Fruit fly (Drosophila melanogaster): ENCODE results near the gene GstT3.
A peak's percentile ranks its signal among the peaks of the same experiment; 100 is the strongest.

GstT3 gene

dm6 chrX:20423747-20424165, 43.5 kb upstream of the GstT3 start, which contains the start of the genes Pp4-19C and cactin (continued):
- TF ChIP-seq inv (GFP tag; IDR thresholded peaks at IDR 0.05; ENCODE audit: partially characterized antibody) (peak; percentile 84), CG2202 (tag; optimal IDR thresholded peaks at IDR 0.05) (no peak), exex (tag; optimal IDR thresholded peaks at IDR 0.05) (no peak), zen (tag; optimal IDR thresholded peaks at IDR 0.05) (peak; percentile 53), twi (tag; optimal IDR thresholded peaks at IDR 0.05) (no peak), CG43689 (GFP tag; IDR thresholded peaks at IDR 0.05) (no peak), vnd (GFP tag; IDR thresholded peaks at IDR 0.05; ENCODE audit: partially characterized antibody) (peak; percentile 90), crol (GFP tag; IDR thresholded peaks at IDR 0.05) (no peak), CG11696 (GFP tag; IDR thresholded peaks at IDR 0.05) (no peak), GATAe (GFP tag; conservative IDR thresholded peaks at IDR 0.05) (no peak), CG30020 (tag; optimal IDR thresholded peaks at IDR 0.05) (peak; percentile 69), Jarid2 (GFP tag; optimal IDR thresholded peaks at IDR 0.05) (no peak), CG14965 (GFP tag; optimal IDR thresholded peaks at IDR 0.05; ENCODE audit: borderline replicate concordance) (no peak), jumu (GFP tag; optimal IDR thresholded peaks at IDR 0.05) (peak; percentile 7), CG17186 (GFP tag; optimal IDR thresholded peaks at IDR 0.05) (peak; percentile 34), CG13424 (tag; optimal IDR thresholded peaks at IDR 0.05) (peak; percentile 7), onecut (GFP tag; IDR thresholded peaks at IDR 0.05) (no peak), prd (optimal IDR thresholded peaks at IDR 0.05) (no peak), prd (GFP tag; IDR thresholded peaks at IDR 0.05) (peak; percentile 40; the same call in 1 of the 3 replicates), CG7271 (tag; optimal IDR thresholded peaks at IDR 0.05) (no peak), crp (GFP tag; optimal IDR thresholded peaks at IDR 0.05) (peak in 1 of 2 experiments; percentile 51), lmd (GFP tag; IDR thresholded peaks at IDR 0.05) (peak; percentile 19; the same call in 1 of the 2 replicates), Nf-YB (GFP tag; optimal IDR thresholded peaks at IDR 0.05) (peak; percentile 48), Lhr (GFP tag; optimal IDR thresholded peaks at IDR 0.05) (no peak), CG10979 (tag; optimal IDR thresholded peaks at IDR 0.05) (no peak), CG6765 (GFP tag; optimal IDR thresholded peaks at IDR 0.05) (no peak), tup (GFP tag; optimal IDR thresholded peaks at IDR 0.05) (no peak), ind (GFP tag; optimal IDR thresholded peaks at IDR 0.05) (peak; percentile 17), CG2116 (GFP tag; optimal IDR thresholded peaks at IDR 0.05) (peak; percentile 81), H15 (GFP tag; IDR thresholded peaks at IDR 0.05) (no peak), maf-S (GFP tag; optimal IDR thresholded peaks at IDR 0.05) (no peak), cg (GFP tag; optimal IDR thresholded peaks at IDR 0.05) (peak; percentile 49), Awh (GFP tag; IDR thresholded peaks at IDR 0.05) (no peak), az2 (GFP tag; optimal IDR thresholded peaks at IDR 0.05) (peak; percentile 1), D (optimal IDR thresholded peaks at IDR 0.05) (no peak), D (GFP tag; optimal IDR thresholded peaks at IDR 0.05) (no peak), gcm (GFP tag; optimal IDR thresholded peaks at IDR 0.05) (no peak), CG30403 (GFP tag; optimal IDR thresholded peaks at IDR 0.05) (peak; percentile 46), Fer3 (tag; optimal IDR thresholded peaks at IDR 0.05) (no peak), gfzf (GFP tag; optimal IDR thresholded peaks at IDR 0.05) (peak; percentile 17), sob (GFP tag; IDR thresholded peaks at IDR 0.05) (0 out of 2 replicates have a peak, but pooled peaks have one; percentile 25), ranshi (GFP tag; IDR thresholded peaks at IDR 0.05) (no peak), CG13775 (GFP tag; optimal IDR thresholded peaks at IDR 0.05) (peak; percentile 7), Abd-B (GFP tag; optimal IDR thresholded peaks at IDR 0.05) (peak; percentile 48), NC2α (GFP tag; optimal IDR thresholded peaks at IDR 0.05) (no peak), gt (GFP tag; IDR thresholded peaks at IDR 0.05) (no peak), Adf1 (GFP tag; IDR thresholded peaks at IDR 0.05) (no peak), CG12744 (GFP tag; optimal IDR thresholded peaks at IDR 0.05) (no peak), dmrt99B (tag; optimal IDR thresholded peaks at IDR 0.05) (no peak), Sry-β (GFP tag; optimal IDR thresholded peaks at IDR 0.05) (no peak), CG4328 (GFP tag; optimal IDR thresholded peaks at IDR 0.05) (no peak)

All from whole organism, embryonic.